Worm (Caenorhabditis elegans) whole organism, mixed stage, embryonic: ENCODE data around the gene C32H11.4.
"Not testable (repeated sequence)": the region's sequence is repeated elsewhere in the genome, so short reads cannot be mapped to it uniquely, and the experiment has no call there.

Source experiments
- blmp-1 ChIP-seq: fragments of 150-350 bp; optimal IDR thresholded peaks from 2 replicates; lab custom pipeline; 2014; ENCODE audit warnings: missing biosample characterization, missing genetic modification characterization
- ces-1 ChIP-seq: fragments of 150-350 bp; optimal IDR thresholded peaks from 2 replicates; lab custom pipeline; 2014; ENCODE audit warnings: missing biosample characterization, missing genetic modification reagents, missing genetic modification characterization
- cnd-1 ChIP-seq: fragments of 200-800 bp; sonication (Bioruptor generic); optimal IDR thresholded peaks from 2 replicates; lab custom pipeline; 2018; ENCODE audit warnings: mild to moderate bottlenecking, missing genetic modification characterization, missing compliant biosample characterization
- lin-32 ChIP-seq: fragments of 200-800 bp; sonication (Bioruptor generic); optimal IDR thresholded peaks from 2 replicates; lab custom pipeline; 2018; ENCODE audit warnings: mild to moderate bottlenecking, missing genetic modification characterization, missing compliant biosample characterization
- nhr-12 ChIP-seq: fragments of 150-350 bp; optimal IDR thresholded peaks from 2 replicates; lab custom pipeline; 2014; ENCODE audit warnings: missing biosample characterization, missing genetic modification characterization
- nhr-28 ChIP-seq: fragments of 150-350 bp; optimal IDR thresholded peaks from 2 replicates; lab custom pipeline; 2014; ENCODE audit warnings: missing biosample characterization, missing genetic modification characterization
- snpc-4 ChIP-seq: fragments of 150-350 bp; optimal IDR thresholded peaks from 2 replicates; lab custom pipeline; 2014; ENCODE audit warnings: missing biosample characterization, missing genetic modification characterization
- sptf-1 ChIP-seq: sonication (generic microtip); optimal IDR thresholded peaks from 2 replicates; lab custom pipeline; 2017; ENCODE audit warnings: mild to moderate bottlenecking, missing genetic modification characterization, moderate library complexity, missing compliant biosample characterization

ce11 chrIV:12875260-12875659, 45.8 kb upstream of the C32H11.4 start, which contains the start of gene ZK896.1:
- not testable (repeated sequence) for TF ChIP-seq blmp-1 (tag; lab: Kevin White, UChicago); snpc-4; nhr-28 (tag; lab: Kevin White, UChicago); sptf-1 (tag; lab: Kevin White, UChicago); ces-1 (GFP tag; lab: Kevin White, UChicago); nhr-12 (tag; lab: Kevin White, UChicago); lin-32 (GFP tag; lab: Kevin White, UChicago); cnd-1
